Fruit fly (Drosophila melanogaster): ENCODE measurements around the gene CG4887.

The CG4887 gene

dm6 chr2L:1135495-1135894 is 37.3 kb upstream of the CG4887 start:
- TF ChIP-seq row (GFP tag; IDR thresholded peaks at IDR 0.05), result 0 out of 3 replicates have a peak, but pooled peaks have one; percentile 33
- TF ChIP-seq CG7839 (tag; optimal IDR thresholded peaks at IDR 0.05), result peak; percentile 19
- peak; percentile 19 for TF ChIP-seq CG2712 (tag; optimal IDR thresholded peaks at IDR 0.05)
- TF ChIP-seq CG9932 (GFP tag; IDR thresholded peaks at IDR 0.05), result peak; percentile 12; the same call in 1 of the 2 replicates
- TF ChIP-seq az2 (GFP tag; optimal IDR thresholded peaks at IDR 0.05), result peak; percentile 8
- TF ChIP-seq CG9727 (GFP tag; optimal IDR thresholded peaks at IDR 0.05), result peak; percentile 29
- peak; percentile 47 for TF ChIP-seq CG3281 (GFP tag; optimal IDR thresholded peaks at IDR 0.05)
- peak; percentile 26 for TF ChIP-seq caup (GFP tag; optimal IDR thresholded peaks at IDR 0.05; ENCODE audit: severe bottlenecking)
- no peak for TF ChIP-seq seq (GFP tag; IDR thresholded peaks at IDR 0.05)
- peak; percentile 24 for TF ChIP-seq Xbp1 (GFP tag; optimal IDR thresholded peaks at IDR 0.05)
- no peak for TF ChIP-seq mam (GFP tag; optimal IDR thresholded peaks at IDR 0.05)
- TF ChIP-seq CG18599 (GFP tag; optimal IDR thresholded peaks at IDR 0.05), result peak; percentile 71
- TF ChIP-seq CG2678 (tag; optimal IDR thresholded peaks at IDR 0.05), result peak; percentile 60
- TF ChIP-seq CG17385 (GFP tag; optimal IDR thresholded peaks at IDR 0.05), result peak; percentile 7
- TF ChIP-seq Sox102F (GFP tag; optimal IDR thresholded peaks at IDR 0.05), result peak; percentile 40
- TF ChIP-seq NfI (GFP tag; optimal IDR thresholded peaks at IDR 0.05), result peak; percentile 18
- TF ChIP-seq bcd (GFP tag; optimal IDR thresholded peaks at IDR 0.05), result peak; percentile 22
- peak; percentile 65 for TF ChIP-seq gem (tag; optimal IDR thresholded peaks at IDR 0.05)
- TF ChIP-seq Hr3 (GFP tag; optimal IDR thresholded peaks at IDR 0.05), result peak; percentile 15
- TF ChIP-seq CG10209 (GFP tag; optimal IDR thresholded peaks at IDR 0.05), result peak; percentile 31
- peak; percentile 35 for TF ChIP-seq PHDP (tag; optimal IDR thresholded peaks at IDR 0.05)
- TF ChIP-seq slbo (GFP tag; IDR thresholded peaks at IDR 0.05), result peak; percentile 32; the same call in 1 of the 2 replicates
- TF ChIP-seq cwo (GFP tag; optimal IDR thresholded peaks at IDR 0.05), result peak; percentile 28
- peak; percentile 56 for TF ChIP-seq CG7556 (GFP tag; optimal IDR thresholded peaks at IDR 0.05)
- no peak for TF ChIP-seq B-H1 (GFP tag; IDR thresholded peaks at IDR 0.05)
- peak; percentile 15 for TF ChIP-seq CoRest (tag; optimal IDR thresholded peaks at IDR 0.05)
- peak; percentile 5 for TF ChIP-seq phol (tag; optimal IDR thresholded peaks at IDR 0.05)
- no peak for TF ChIP-seq tap (tag; optimal IDR thresholded peaks at IDR 0.05)
- peak; percentile 62 for TF ChIP-seq lab (GFP tag; optimal IDR thresholded peaks at IDR 0.05)
- TF ChIP-seq Meics (GFP tag; optimal IDR thresholded peaks at IDR 0.05), result peak; percentile 63
- no peak for TF ChIP-seq CG18476 (GFP tag; optimal IDR thresholded peaks at IDR 0.05)
- TF ChIP-seq CG10147 (GFP tag; optimal IDR thresholded peaks at IDR 0.05), result peak; percentile 31
- TF ChIP-seq sqz (GFP tag; optimal IDR thresholded peaks at IDR 0.05), result no peak
- TF ChIP-seq CG31441 (GFP tag; IDR thresholded peaks at IDR 0.05), result 0 out of 2 replicates have a peak, but pooled peaks have one; percentile 30
- no peak for TF ChIP-seq dmrt11E (tag; optimal IDR thresholded peaks at IDR 0.05)
- peak; percentile 36 for TF ChIP-seq grau (tag; optimal IDR thresholded peaks at IDR 0.05)
- TF ChIP-seq CG15269 (tag; optimal IDR thresholded peaks at IDR 0.05), result peak; percentile 34
- TF ChIP-seq CG3838 (GFP tag; optimal IDR thresholded peaks at IDR 0.05), result no peak
- no peak for TF ChIP-seq CG14014 (GFP tag; IDR thresholded peaks at IDR 0.05)
- TF ChIP-seq Deaf1 (tag; optimal IDR thresholded peaks at IDR 0.05), result peak; percentile 11
- peak; percentile 42 for TF ChIP-seq CG2120 (GFP tag; optimal IDR thresholded peaks at IDR 0.05)
- TF ChIP-seq Dek (tag; optimal IDR thresholded peaks at IDR 0.05), result peak; percentile 29
- TF ChIP-seq prd (optimal IDR thresholded peaks at IDR 0.05), result no peak
- TF ChIP-seq prd (GFP tag; IDR thresholded peaks at IDR 0.05), result 0 out of 3 replicates have a peak, but pooled peaks have one; percentile 10
- peak; percentile 50 for TF ChIP-seq Fer1 (GFP tag; optimal IDR thresholded peaks at IDR 0.05)
- TF ChIP-seq HHEX (GFP tag; optimal IDR thresholded peaks at IDR 0.05), result peak; percentile 7
- peak; percentile 45 for TF ChIP-seq sens (GFP tag)
- peak; percentile 16 for TF ChIP-seq CG12659 (GFP tag; optimal IDR thresholded peaks at IDR 0.05)
- TF ChIP-seq CG13775 (GFP tag; optimal IDR thresholded peaks at IDR 0.05), result peak; percentile 16
- TF ChIP-seq esg (GFP tag; conservative IDR thresholded peaks at IDR 0.05), result no peak
